Worm (Caenorhabditis elegans) whole organism, L4/young adult: ENCODE results near the gene mcm-3AP.

Experiments
- W03F9.2 ChIP-seq: fragments of 150-350 bp; optimal IDR thresholded peaks from 2 replicates; lab custom pipeline; 2014; ENCODE audit warnings: missing biosample characterization, missing genetic modification characterization
- him-1 ChIP-seq: sonication (generic microtip); optimal IDR thresholded peaks from 2 replicates; lab custom pipeline; 2016; ENCODE audit warnings: missing genotype, missing genetic modification reagents, missing genetic modification characterization, missing compliant biosample characterization

- TF ChIP-seq W03F9.2 (tag; lab: Kevin White, UChicago) (no peak), him-1 (no peak)
Observed at ce11 chrIV:7920126-7920525, 28.3 kb upstream of the mcm-3AP start, which contains the start of gene C49H3.16.
